Worm (Caenorhabditis elegans) whole organism, young adult: ENCODE results near the gene C17H12.37.
A peak's percentile ranks its signal among the peaks of the same experiment; 100 is the strongest.
"Not testable (repeated sequence)": the region's sequence is repeated elsewhere in the genome, so short reads cannot be mapped to it uniquely, and the experiment has no call there.

Experiments used
- B0035.1 ChIP-seq: sonication (generic microtip); optimal IDR thresholded peaks from 2 replicates; lab custom pipeline; 2016; ENCODE audit warnings: missing genetic modification characterization, mild to moderate bottlenecking, missing compliant biosample characterization, missing genotype, missing genetic modification reagents
- B0336.3 ChIP-seq: fragments of 200-800 bp; sonication (Bioruptor generic); IDR thresholded peaks from 2 replicates; pipeline ENCODE4 v1.3.6; 2022; ENCODE audit warnings: missing genetic modification characterization, missing compliant biosample characterization
- F23B12.7 ChIP-seq: sonication (generic microtip); optimal IDR thresholded peaks from 2 replicates; lab custom pipeline; 2017; ENCODE audit warnings: missing genetic modification characterization, mild to moderate bottlenecking, missing compliant biosample characterization, antibody characterized with exemption, moderate library complexity; ENCODE audit not compliant: insufficient read depth
- F52B5.7 ChIP-seq: sonication (generic microtip); optimal IDR thresholded peaks from 2 replicates; lab custom pipeline; 2016; ENCODE audit warnings: mild to moderate bottlenecking, missing genetic modification characterization, missing compliant biosample characterization
- F55B11.4 ChIP-seq: sonication (generic microtip); optimal IDR thresholded peaks from 2 replicates; lab custom pipeline; 2016; ENCODE audit warnings: missing compliant biosample characterization, missing genetic modification characterization, borderline replicate concordance; ENCODE audit not compliant: insufficient read depth
- T26A5.8 ChIP-seq: sonication (generic microtip); optimal IDR thresholded peaks from 2 replicates; lab custom pipeline; 2016; ENCODE audit warnings: missing genetic modification characterization, missing compliant biosample characterization
- Y56A3A.18 ChIP-seq: fragments of 200-800 bp; sonication (Bioruptor generic); IDR thresholded peaks from 2 replicates; pipeline ENCODE4 v1.3.6; 2022; ENCODE audit warnings: missing genetic modification reagents, missing genetic modification characterization, missing compliant biosample characterization
- Y79H2A.3 ChIP-seq: fragments of 200-800 bp; sonication (Bioruptor generic); conservative IDR thresholded peaks from 2 replicates; pipeline ENCODE4 v1.3.6; 2022; ENCODE audit warnings: missing genetic modification reagents, missing genetic modification characterization, missing compliant biosample characterization
- ama-1 ChIP-seq, 3 experiments: fragments of 150-350 bp in 1 of 3; sonication (generic microtip) in 2 of 3; optimal IDR thresholded peaks; 2 replicates each; lab custom pipeline; 2014 to 2018; ENCODE audit warnings: missing biosample characterization in 2 of 3, missing genetic modification characterization in 2 of 3, missing genetic modification reagents in 2 of 3
- cebp-1 ChIP-seq, 2 experiments: fragments of 200-800 bp in 1 of 2; sonication (Bioruptor generic) in 1 of 2; sonication (generic microtip) in 1 of 2; IDR thresholded peaks in 1 of 2; optimal IDR thresholded peaks in 1 of 2; 2 replicates each; pipeline versions ENCODE4 v1.3.6 to Lab custom; 2017 to 2022; ENCODE audit warnings: missing compliant biosample characterization in 2 of 2, missing genetic modification characterization in 2 of 2, mild to moderate bottlenecking in 1 of 2, missing genetic modification reagents in 1 of 2, moderate library complexity in 1 of 2
- ceh-58 ChIP-seq: fragments of 200-800 bp; sonication (Bioruptor generic); IDR thresholded peaks from 2 replicates; pipeline ENCODE4 v1.3.6; 2022; ENCODE audit warnings: missing genetic modification characterization, missing compliant biosample characterization
- die-1 ChIP-seq: sonication (generic microtip); optimal IDR thresholded peaks from 2 replicates; lab custom pipeline; 2016; ENCODE audit warnings: missing genotype, mild to moderate bottlenecking, missing genetic modification characterization, missing compliant biosample characterization
- dox-1 ChIP-seq: fragments of 200-800 bp; sonication (Bioruptor generic); IDR thresholded peaks from 2 replicates; pipeline ENCODE4 v1.3.6; 2022; ENCODE audit warnings: missing genetic modification reagents, missing genetic modification characterization, missing compliant biosample characterization
- efl-1 ChIP-seq: fragments of 150-350 bp; optimal IDR thresholded peaks from 2 replicates; lab custom pipeline; 2014; ENCODE audit warnings: missing biosample characterization, missing genetic modification reagents, missing genetic modification characterization
- egl-18 ChIP-seq: fragments of 200-800 bp; sonication (Bioruptor generic); IDR thresholded peaks from 2 replicates; pipeline ENCODE4 v1.3.6; 2022; ENCODE audit warnings: missing genetic modification reagents, missing genetic modification characterization, missing compliant biosample characterization
- ekl-4 ChIP-seq: fragments of 200-800 bp; sonication (Bioruptor generic); IDR thresholded peaks from 2 replicates; pipeline ENCODE4 v1.3.6; 2022; ENCODE audit warnings: missing genetic modification reagents, missing genetic modification characterization, missing compliant biosample characterization
- ets-4 ChIP-seq: fragments of 200-800 bp; sonication (Bioruptor generic); optimal IDR thresholded peaks from 2 replicates; lab custom pipeline; 2018; ENCODE audit warnings: mild to moderate bottlenecking, missing genetic modification characterization, missing compliant biosample characterization
- hlh-12 ChIP-seq: sonication (generic microtip); optimal IDR thresholded peaks from 2 replicates; lab custom pipeline; 2016; ENCODE audit warnings: missing genetic modification characterization, missing compliant biosample characterization
- hmg-1.2 ChIP-seq: fragments of 200-800 bp; sonication (Bioruptor generic); IDR thresholded peaks from 2 replicates; pipeline ENCODE4 v1.3.6; 2022; ENCODE audit warnings: missing genetic modification reagents, missing genetic modification characterization, missing compliant biosample characterization
- lin-26 ChIP-seq: fragments of 200-800 bp; sonication (Bioruptor generic); IDR thresholded peaks from 2 replicates; pipeline ENCODE4 v1.3.6; 2022; ENCODE audit warnings: missing genetic modification reagents, missing genetic modification characterization, missing compliant biosample characterization
- lin-54 ChIP-seq: fragments of 200-800 bp; sonication (Bioruptor generic); optimal IDR thresholded peaks from 2 replicates; lab custom pipeline; 2018; ENCODE audit warnings: mild to moderate bottlenecking, missing genetic modification characterization, missing compliant biosample characterization
- madf-10 ChIP-seq: sonication (generic microtip); optimal IDR thresholded peaks from 2 replicates; lab custom pipeline; 2016; ENCODE audit warnings: mild to moderate bottlenecking, missing genetic modification characterization, missing compliant biosample characterization
- mel-28 ChIP-seq: sonication (generic microtip); optimal IDR thresholded peaks from 2 replicates; lab custom pipeline; 2016; ENCODE audit warnings: borderline replicate concordance, mild to moderate bottlenecking, missing genetic modification characterization, missing compliant biosample characterization
- mes-4 ChIP-seq: sonication (generic microtip); optimal IDR thresholded peaks from 2 replicates; lab custom pipeline; 2016; ENCODE audit warnings: missing genotype, missing genetic modification characterization, missing compliant biosample characterization
- nhr-27 ChIP-seq: fragments of 200-800 bp; sonication (Bioruptor generic); optimal IDR thresholded peaks from 2 replicates; lab custom pipeline; 2018; ENCODE audit warnings: mild to moderate bottlenecking, missing genetic modification characterization, moderate library complexity, missing compliant biosample characterization
- nhr-80 ChIP-seq: sonication (generic microtip); optimal IDR thresholded peaks from 2 replicates; lab custom pipeline; 2016; ENCODE audit warnings: missing genetic modification characterization, missing compliant biosample characterization
- sdz-38 ChIP-seq: sonication (generic microtip); optimal IDR thresholded peaks from 2 replicates; lab custom pipeline; 2016; ENCODE audit warnings: missing genotype, missing genetic modification characterization, missing compliant biosample characterization
- snpc-1.3 ChIP-seq: sonication (generic microtip); optimal IDR thresholded peaks from 2 replicates; lab custom pipeline; 2017; ENCODE audit warnings: missing genetic modification characterization, mild to moderate bottlenecking, missing compliant biosample characterization, antibody characterized with exemption, moderate library complexity, missing genotype, missing genetic modification reagents; ENCODE audit not compliant: insufficient read depth
- tlf-1 ChIP-seq: fragments of 200-800 bp; sonication (Bioruptor generic); optimal IDR thresholded peaks from 2 replicates; lab custom pipeline; 2018; ENCODE audit warnings: mild to moderate bottlenecking, missing genetic modification characterization, missing compliant biosample characterization
- unc-130 ChIP-seq: sonication (generic microtip); optimal IDR thresholded peaks from 2 replicates; lab custom pipeline; 2016; ENCODE audit warnings: missing genetic modification reagents, missing genetic modification characterization, missing compliant biosample characterization
- unc-62 ChIP-seq: fragments of 150-350 bp; optimal IDR thresholded peaks from 2 replicates; lab custom pipeline; 2014; ENCODE audit warnings: missing biosample characterization, missing genetic modification reagents, missing genetic modification characterization
- ztf-18 ChIP-seq: sonication (generic microtip); optimal IDR thresholded peaks from 2 replicates; lab custom pipeline; 2016; ENCODE audit warnings: missing genotype, mild to moderate bottlenecking, missing genetic modification characterization, missing compliant biosample characterization
- ztf-25 ChIP-seq: fragments of 200-800 bp; sonication (Bioruptor generic); IDR thresholded peaks from 2 replicates; pipeline ENCODE4 v1.3.6; 2022; ENCODE audit warnings: missing genetic modification reagents, missing genetic modification characterization, missing compliant biosample characterization

C17H12.37 gene

ce11 chrIV:6818369-6818768 is 13.5 kb downstream of the C17H12.37 start, which contains the start of gene C17H12.8:
Gene C17H12.8, plus strand, starts transcription at chrIV:6818703.
- TF ChIP-seq unc-130 (GFP tag; lab: Kevin White, UChicago) (no peak), nhr-80 (peak; percentile 37), ceh-58 (GFP tag; lab: Robert Waterston, UW) (no peak), mes-4 (tag; lab: Kevin White, UChicago) (no peak)

- TF ChIP-seq ama-1 (optimal IDR thresholded peaks at IDR 0.05; lab: Kevin White, UChicago), result no peak
- no peak for TF ChIP-seq ama-1 (GFP tag; optimal IDR thresholded peaks at IDR 0.05; lab: Kevin White, UChicago)
- no peak for TF ChIP-seq efl-1 (GFP tag; lab: Kevin White, UChicago)
- no peak for TF ChIP-seq snpc-1.3
- TF ChIP-seq unc-62, result no peak
- TF ChIP-seq Y56A3A.18 (GFP tag; lab: Robert Waterston, UW), result no peak
- TF ChIP-seq mel-28 (tag; lab: Kevin White, UChicago), result no peak
- TF ChIP-seq ets-4 (GFP tag; lab: Kevin White, UChicago), result no peak
- TF ChIP-seq sdz-38, result no peak
- no peak for TF ChIP-seq egl-18 (GFP tag; lab: Robert Waterston, UW)
- no peak for TF ChIP-seq B0336.3 (GFP tag; lab: Robert Waterston, UW)
- TF ChIP-seq F52B5.7 (tag; lab: Kevin White, UChicago), result no peak
- TF ChIP-seq dox-1 (GFP tag; lab: Robert Waterston, UW), result no peak
- TF ChIP-seq ztf-25 (GFP tag; lab: Robert Waterston, UW), result no peak
- TF ChIP-seq tlf-1 (GFP tag; lab: Kevin White, UChicago), result no peak
- TF ChIP-seq F23B12.7 (tag; lab: Kevin White, UChicago), result no peak
- TF ChIP-seq hlh-12 (tag; lab: Kevin White, UChicago), result no peak
- no peak for TF ChIP-seq Y79H2A.3
- TF ChIP-seq hmg-1.2 (GFP tag; lab: Robert Waterston, UW), result no peak
- TF ChIP-seq ztf-18 (tag; lab: Kevin White, UChicago), result no peak
- TF ChIP-seq, all 124 proteins: peak for 0
Observed at ce11 chrIV:6821709-6822108, 16.8 kb downstream of the C17H12.37 start.

- TF ChIP-seq lin-26 (GFP tag; lab: Robert Waterston, UW) (no peak), die-1 (tag; lab: Kevin White, UChicago) (no peak), T26A5.8 (no peak), madf-10 (no peak), nhr-27 (tag; lab: Kevin White, UChicago) (no peak), B0035.1 (tag; lab: Kevin White, UChicago) (no peak), ekl-4 (GFP tag; lab: Robert Waterston, UW) (no peak), cebp-1 (GFP tag; IDR thresholded peaks at IDR 0.05; lab: Robert Waterston, UW) (no peak), cebp-1 (tag; optimal IDR thresholded peaks at IDR 0.05; lab: Kevin White, UChicago) (no peak)
Observed at ce11 chrIV:6822406-6822805, 17.5 kb downstream of the C17H12.37 start, which contains the start of gene C17H12.6. Gene C17H12.6, minus strand, starts transcription at chrIV:6822506.

- TF ChIP-seq F55B11.4 (tag; lab: Kevin White, UChicago) (no peak), nhr-80 (peak; percentile 47)
Observed at ce11 chrIV:6824622-6825021, 19.7 kb downstream of the C17H12.37 start, which contains the start of gene H20E11.3. Gene H20E11.3, plus strand, starts transcription at chrIV:6824816.

ce11 chrIV:6827477-6827876 is 22.6 kb downstream of the C17H12.37 start, which contains the start of gene H20E11.2:
Gene H20E11.2, plus strand, starts transcription at chrIV:6827777.
- TF ChIP-seq lin-54 (GFP tag; lab: Kevin White, UChicago); ztf-18 (tag; lab: Kevin White, UChicago); B0035.1 (tag; lab: Kevin White, UChicago): not testable (repeated sequence)
